Worm (Caenorhabditis elegans) whole organism, late embryonic: ENCODE data around the gene cbn-1.

Experiments
- C08G9.2 ChIP-seq: sonication (generic microtip); optimal IDR thresholded peaks from 2 replicates; lab custom pipeline; 2016; ENCODE audit warnings: mild to moderate bottlenecking, missing genetic modification characterization, moderate library complexity, missing compliant biosample characterization
- C38D4.7 ChIP-seq: fragments of 200-800 bp; sonication (Bioruptor generic); optimal IDR thresholded peaks from 2 replicates; lab custom pipeline; 2018; ENCODE audit warnings: mild to moderate bottlenecking, missing genetic modification characterization, moderate library complexity, missing compliant biosample characterization
- K09A11.1 ChIP-seq: sonication (generic microtip); optimal IDR thresholded peaks from 2 replicates; lab custom pipeline; 2017; ENCODE audit warnings: antibody characterized with exemption, mild to moderate bottlenecking, missing genetic modification characterization, missing compliant biosample characterization; ENCODE audit not compliant: insufficient read depth
- Y22D7AL.16 ChIP-seq: sonication (generic microtip); optimal IDR thresholded peaks from 2 replicates; lab custom pipeline; 2016; ENCODE audit warnings: missing genetic modification characterization, missing compliant biosample characterization
- ama-1 ChIP-seq: fragments of 150-350 bp; optimal IDR thresholded peaks from 2 replicates; lab custom pipeline; 2014
- ceh-18 ChIP-seq: sonication (generic microtip); optimal IDR thresholded peaks from 2 replicates; lab custom pipeline; 2016; ENCODE audit warnings: missing genetic modification characterization, missing compliant biosample characterization
- ceh-19 ChIP-seq: fragments of 200-800 bp; sonication (Bioruptor generic); optimal IDR thresholded peaks from 2 replicates; lab custom pipeline; 2018; ENCODE audit warnings: mild to moderate bottlenecking, missing genetic modification characterization, missing compliant biosample characterization
- ceh-22 ChIP-seq: sonication (generic microtip); optimal IDR thresholded peaks from 2 replicates; lab custom pipeline; 2017; ENCODE audit warnings: missing biosample characterization, missing genetic modification characterization
- ceh-24 ChIP-seq: sonication (generic microtip); optimal IDR thresholded peaks from 2 replicates; lab custom pipeline; 2016; ENCODE audit warnings: mild to moderate bottlenecking, missing genetic modification characterization, missing compliant biosample characterization
- ceh-30 ChIP-seq: fragments of 150-350 bp; optimal IDR thresholded peaks from 2 replicates; lab custom pipeline; 2014; ENCODE audit warnings: missing biosample characterization, missing genetic modification characterization
- ceh-31 ChIP-seq: sonication (generic microtip); optimal IDR thresholded peaks from 2 replicates; lab custom pipeline; 2016; ENCODE audit warnings: missing genetic modification characterization, missing compliant biosample characterization
- ceh-34 ChIP-seq: sonication (generic microtip); optimal IDR thresholded peaks from 2 replicates; lab custom pipeline; 2016; ENCODE audit warnings: mild to moderate bottlenecking, missing genetic modification characterization, missing compliant biosample characterization
- ceh-48 ChIP-seq: sonication (generic microtip); optimal IDR thresholded peaks from 2 replicates; lab custom pipeline; 2016; ENCODE audit warnings: missing genetic modification characterization, inconsistent platforms, missing compliant biosample characterization
- dve-1 ChIP-seq: sonication (generic microtip); optimal IDR thresholded peaks from 2 replicates; lab custom pipeline; 2017; ENCODE audit warnings: antibody characterized with exemption, mild to moderate bottlenecking, missing genetic modification characterization, missing compliant biosample characterization
- elt-2 ChIP-seq: sonication (generic microtip); optimal IDR thresholded peaks from 2 replicates; lab custom pipeline; 2016; ENCODE audit warnings: missing genetic modification reagents, missing genetic modification characterization, missing compliant biosample characterization
- elt-4 ChIP-seq: sonication (generic microtip); optimal IDR thresholded peaks from 2 replicates; lab custom pipeline; 2016; ENCODE audit warnings: missing genetic modification characterization, missing compliant biosample characterization
- fax-1 ChIP-seq: sonication (generic microtip); optimal IDR thresholded peaks from 2 replicates; lab custom pipeline; 2016; ENCODE audit warnings: missing genotype, missing genetic modification characterization, missing compliant biosample characterization
- fkh-10 ChIP-seq: fragments of 150-350 bp; optimal IDR thresholded peaks from 2 replicates; lab custom pipeline; 2014; ENCODE audit warnings: missing biosample characterization, missing genetic modification reagents, missing genetic modification characterization
- fkh-6 ChIP-seq: sonication (generic microtip); optimal IDR thresholded peaks from 2 replicates; lab custom pipeline; 2016; ENCODE audit warnings: missing genetic modification characterization, missing compliant biosample characterization
- lim-6 ChIP-seq: sonication (generic microtip); optimal IDR thresholded peaks from 2 replicates; lab custom pipeline; 2016; ENCODE audit warnings: missing genetic modification characterization, missing compliant biosample characterization
- lin-11 ChIP-seq: fragments of 200-800 bp; sonication (Bioruptor generic); optimal IDR thresholded peaks from 2 replicates; lab custom pipeline; 2018; ENCODE audit warnings: mild to moderate bottlenecking, missing genetic modification characterization, missing compliant biosample characterization
- mec-3 ChIP-seq: sonication (generic microtip); optimal IDR thresholded peaks from 2 replicates; lab custom pipeline; 2016; ENCODE audit warnings: borderline replicate concordance, missing genetic modification characterization, missing compliant biosample characterization
- odd-2 ChIP-seq: sonication (generic microtip); optimal IDR thresholded peaks from 2 replicates; lab custom pipeline; 2017; ENCODE audit warnings: antibody characterized with exemption, mild to moderate bottlenecking, missing genetic modification characterization, missing compliant biosample characterization
- pqm-1 ChIP-seq: sonication (generic microtip); optimal IDR thresholded peaks from 2 replicates; lab custom pipeline; 2016; ENCODE audit warnings: missing genetic modification characterization, missing compliant biosample characterization
- ref-2 ChIP-seq: sonication (generic microtip); optimal IDR thresholded peaks from 2 replicates; lab custom pipeline; 2016; ENCODE audit warnings: missing genetic modification characterization, missing compliant biosample characterization
- rnt-1 ChIP-seq: sonication (generic microtip); optimal IDR thresholded peaks from 2 replicates; lab custom pipeline; 2016; ENCODE audit warnings: missing genetic modification characterization, missing compliant biosample characterization
- sox-2 ChIP-seq: fragments of 200-800 bp; sonication (Bioruptor generic); IDR thresholded peaks from 2 replicates; pipeline ENCODE4 v1.3.6; 2022; ENCODE audit warnings: missing genetic modification reagents, missing genetic modification characterization, missing compliant biosample characterization
- tbx-2 ChIP-seq: sonication (generic microtip); optimal IDR thresholded peaks from 2 replicates; lab custom pipeline; 2016; ENCODE audit warnings: missing genetic modification characterization, missing compliant biosample characterization
- ttx-3 ChIP-seq: sonication (generic microtip); optimal IDR thresholded peaks from 2 replicates; lab custom pipeline; 2016; ENCODE audit warnings: missing genetic modification reagents, missing genetic modification characterization, missing compliant biosample characterization
- unc-55 ChIP-seq: sonication (generic microtip); optimal IDR thresholded peaks from 2 replicates; lab custom pipeline; 2017; ENCODE audit warnings: missing biosample characterization, missing genetic modification reagents, missing genetic modification characterization
- unc-86 ChIP-seq: sonication (generic microtip); optimal IDR thresholded peaks from 2 replicates; lab custom pipeline; 2016; ENCODE audit warnings: missing genetic modification characterization, missing compliant biosample characterization

The cbn-1 gene

DNA sequence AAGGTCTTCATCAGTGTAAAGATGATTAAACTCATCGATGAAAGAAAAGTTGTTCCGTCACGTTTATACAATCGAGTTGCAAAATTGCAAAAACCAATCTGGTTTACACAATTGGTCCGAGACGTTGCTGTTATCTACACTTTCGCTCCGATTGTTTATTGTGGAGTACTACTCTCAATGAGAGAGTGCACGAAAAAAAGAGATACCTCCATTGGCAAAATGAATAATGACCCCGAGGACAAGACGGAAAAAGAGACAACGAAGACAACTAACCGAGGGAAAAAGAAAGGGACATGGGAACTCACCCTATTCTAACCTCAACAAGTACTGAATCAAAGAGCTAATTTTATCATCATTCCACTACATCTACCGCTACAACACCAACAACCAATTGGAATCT is 18.8 kb downstream of the cbn-1 start:
- peak; percentile 65 for TF ChIP-seq unc-55
- no peak for TF ChIP-seq ttx-3 (tag; lab: Kevin White, UChicago)
- TF ChIP-seq ama-1 (lab: Kevin White, UChicago), result no peak
- TF ChIP-seq mec-3, result no peak
- peak; percentile 66 for TF ChIP-seq elt-2 (tag; lab: Kevin White, UChicago)
- TF ChIP-seq rnt-1 (tag; lab: Kevin White, UChicago), result peak; percentile 15
- TF ChIP-seq ref-2 (tag; lab: Kevin White, UChicago), result peak; percentile 18
- TF ChIP-seq ceh-31 (tag; lab: Kevin White, UChicago), result no peak

DNA sequence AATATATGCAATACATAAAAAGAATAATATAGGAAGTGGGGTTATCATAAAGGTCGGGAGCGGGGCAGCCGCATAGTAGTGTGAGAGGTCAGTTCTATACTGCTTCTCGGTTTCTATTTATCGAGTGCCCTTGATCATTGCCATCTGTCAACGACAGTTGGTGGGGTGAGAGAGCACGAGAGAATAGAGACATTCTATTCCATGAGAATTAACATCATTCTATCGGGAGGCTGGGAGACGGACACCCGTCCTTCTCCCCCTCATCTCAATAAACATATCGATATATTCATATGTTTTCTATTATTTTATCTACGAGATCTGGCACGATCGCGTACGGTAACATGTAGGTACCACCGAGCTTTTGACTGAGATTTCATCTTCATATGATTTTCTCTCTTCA is 20.2 kb downstream of the cbn-1 start, which contains the start of gene mps-2:
Gene mps-2, minus strand, starts transcription at position 101 of the 400 bp plus-strand sequence.
- TF ChIP-seq unc-55, result peak; percentile 9
- TF ChIP-seq, all 69 proteins: peak for 1; not testable (repeated sequence) for 68

- no peak for TF ChIP-seq dve-1 (tag; lab: Kevin White, UChicago)
- no peak for TF ChIP-seq ceh-48 (tag; lab: Kevin White, UChicago)
- TF ChIP-seq odd-2 (tag; lab: Kevin White, UChicago), result no peak
- no peak for TF ChIP-seq ceh-30 (tag; lab: Kevin White, UChicago)
- no peak for TF ChIP-seq unc-86 (tag; lab: Kevin White, UChicago)
- TF ChIP-seq lin-11 (tag; lab: Kevin White, UChicago), result no peak
- TF ChIP-seq ttx-3 (tag; lab: Kevin White, UChicago), result no peak
- TF ChIP-seq pqm-1, result no peak
- TF ChIP-seq, all 69 proteins: peak for 0
These were observed 25.2 kb downstream of the cbn-1 start, which contains the start of gene K01A2.4 for ce11 chrII:307154-307553. K01A2.4 (plus strand) TSS chrII:307454.

ce11 chrII:305645-306044 is 26.7 kb downstream of the cbn-1 start, which contains the start of gene col-69:
col-69 (minus strand) TSS chrII:305745.
- TF ChIP-seq Y22D7AL.16 (tag; lab: Kevin White, UChicago) (no peak), lim-6 (no peak), odd-2 (tag; lab: Kevin White, UChicago) (no peak), elt-4 (no peak), ama-1 (lab: Kevin White, UChicago) (no peak), fkh-6 (tag; lab: Kevin White, UChicago) (no peak), fkh-10 (GFP tag; lab: Kevin White, UChicago) (no peak), sox-2 (GFP tag; lab: Robert Waterston, UW) (no peak), K09A11.1 (tag; lab: Kevin White, UChicago) (no peak), ttx-3 (tag; lab: Kevin White, UChicago) (no peak), dve-1 (tag; lab: Kevin White, UChicago) (no peak), ceh-24 (no peak), ceh-18 (no peak), fax-1 (tag; lab: Kevin White, UChicago) (no peak), C38D4.7 (no peak), ceh-34 (tag; lab: Kevin White, UChicago) (no peak), ceh-19 (GFP tag; lab: Kevin White, UChicago) (no peak)

DNA sequence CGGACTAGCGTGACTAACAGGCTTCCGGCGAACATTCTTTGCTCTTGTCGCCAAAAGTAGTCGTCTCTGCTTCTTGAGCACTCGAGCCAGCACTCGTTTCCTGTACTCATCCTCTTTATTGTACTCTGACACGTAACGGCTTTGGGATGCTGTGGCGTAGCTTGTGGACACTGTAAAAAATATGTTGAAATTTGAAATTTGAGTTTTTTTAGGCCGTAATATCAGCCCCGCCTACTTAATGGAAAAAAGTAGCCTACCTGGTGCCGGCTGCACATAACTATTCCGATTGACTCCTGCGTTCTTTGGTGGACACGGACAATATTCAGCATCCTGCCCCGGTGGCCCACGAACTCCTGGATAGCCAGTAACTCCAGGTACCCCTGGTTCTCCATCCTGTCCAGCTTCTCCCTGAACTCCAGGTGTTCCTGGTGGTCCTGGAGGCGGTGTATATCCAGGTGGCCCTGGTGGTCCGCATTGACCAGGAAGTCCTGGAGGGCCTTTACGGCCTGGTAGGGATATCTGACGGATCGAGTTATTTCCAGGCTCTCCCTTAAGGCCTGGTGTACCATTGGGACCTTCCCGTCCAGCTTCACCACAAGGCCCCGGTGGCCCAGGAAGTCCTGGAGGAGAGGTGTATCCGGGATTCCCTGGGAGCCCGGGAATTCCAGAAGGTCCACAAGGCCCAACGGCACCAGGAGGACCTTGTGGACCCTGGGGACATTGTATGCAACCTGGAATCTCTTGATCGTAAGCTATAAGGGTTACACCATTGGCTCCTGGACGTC is 28.2 kb downstream of the cbn-1 start:
- TF ChIP-seq tbx-2 (tag; lab: Kevin White, UChicago) (no peak), C08G9.2 (peak; percentile 24), C38D4.7 (peak; percentile 15), elt-4 (peak; percentile 57), ceh-22 (no peak)
- TF ChIP-seq, all 69 proteins: peak for 3
